Worm (Caenorhabditis elegans) whole organism, young adult: ENCODE measurements around the gene str-217.

Source experiments
- K11D2.4 ChIP-seq: fragments of 200-800 bp; sonication (Bioruptor generic); IDR thresholded peaks from 2 replicates; pipeline ENCODE4 v1.3.6; 2022; ENCODE audit warnings: missing genetic modification reagents, missing genetic modification characterization, missing compliant biosample characterization
- ama-1 ChIP-seq, 3 experiments: fragments of 150-350 bp in 1 of 3; sonication (generic microtip) in 2 of 3; optimal IDR thresholded peaks; 2 replicates each; lab custom pipeline; 2014 to 2018; ENCODE audit warnings: missing biosample characterization in 2 of 3, missing genetic modification characterization in 2 of 3, missing genetic modification reagents in 2 of 3
- ceh-40 ChIP-seq: fragments of 200-800 bp; sonication (Bioruptor generic); IDR thresholded peaks from 2 replicates; pipeline ENCODE4 v1.3.6; 2022; ENCODE audit warnings: missing genetic modification characterization, missing compliant biosample characterization
- ets-4 ChIP-seq: fragments of 200-800 bp; sonication (Bioruptor generic); optimal IDR thresholded peaks from 2 replicates; lab custom pipeline; 2018; ENCODE audit warnings: mild to moderate bottlenecking, missing genetic modification characterization, missing compliant biosample characterization
- fkh-3 ChIP-seq: sonication (generic microtip); optimal IDR thresholded peaks from 2 replicates; lab custom pipeline; 2016; ENCODE audit warnings: mild to moderate bottlenecking, missing genetic modification characterization, missing compliant biosample characterization
- him-1 ChIP-seq: sonication (generic microtip); optimal IDR thresholded peaks from 2 replicates; lab custom pipeline; 2016; ENCODE audit warnings: missing genotype, missing genetic modification reagents, missing genetic modification characterization, missing compliant biosample characterization
- let-526 ChIP-seq: fragments of 200-800 bp; sonication (Bioruptor generic); IDR thresholded peaks from 2 replicates; pipeline ENCODE4 v1.3.6; 2022; ENCODE audit warnings: missing genetic modification reagents, missing genetic modification characterization, missing compliant biosample characterization
- mcd-1 ChIP-seq: fragments of 200-800 bp; sonication (Bioruptor generic); IDR thresholded peaks from 2 replicates; pipeline ENCODE4 v1.3.6; 2022; ENCODE audit warnings: missing genetic modification reagents, missing genetic modification characterization, missing compliant biosample characterization
- nfya-2 ChIP-seq: fragments of 200-800 bp; sonication (Bioruptor generic); IDR thresholded peaks from 2 replicates; pipeline ENCODE4 v1.3.6; 2022; ENCODE audit warnings: missing genetic modification reagents, missing genetic modification characterization, missing compliant biosample characterization
- tlf-1 ChIP-seq: fragments of 200-800 bp; sonication (Bioruptor generic); optimal IDR thresholded peaks from 2 replicates; lab custom pipeline; 2018; ENCODE audit warnings: mild to moderate bottlenecking, missing genetic modification characterization, missing compliant biosample characterization

ce11 chrV:16992383-16992782 is 7.7 kb downstream of the str-217 start:
- no peak for TF ChIP-seq K11D2.4
- TF ChIP-seq him-1 (tag; lab: Kevin White, UChicago), result no peak
- no peak for TF ChIP-seq ets-4
- no peak for TF ChIP-seq fkh-3 (tag; lab: Kevin White, UChicago)
- no peak for TF ChIP-seq ama-1 (optimal IDR thresholded peaks at IDR 0.05; lab: Kevin White, UChicago)
- TF ChIP-seq ama-1 (GFP tag; optimal IDR thresholded peaks at IDR 0.05; lab: Kevin White, UChicago), result no peak
- no peak for TF ChIP-seq tlf-1
- TF ChIP-seq ceh-40 (GFP tag; lab: Robert Waterston, UW), result no peak
- TF ChIP-seq nfya-2 (GFP tag; lab: Robert Waterston, UW), result no peak
- no peak for TF ChIP-seq let-526
- TF ChIP-seq mcd-1 (GFP tag; lab: Robert Waterston, UW), result no peak
